Worm (Caenorhabditis elegans) whole organism, L3 larva: ENCODE data around the gene ins-1.

Experiments
- daf-12 ChIP-seq: fragments of 150-350 bp; optimal IDR thresholded peaks from 2 replicates; lab custom pipeline; 2014; ENCODE audit warnings: missing biosample characterization, missing genetic modification reagents, missing genetic modification characterization
- lsy-12 ChIP-seq: sonication (generic microtip); optimal IDR thresholded peaks from 2 replicates; lab custom pipeline; 2016; ENCODE audit warnings: mild to moderate bottlenecking, missing genetic modification characterization, missing compliant biosample characterization
- nhr-11 ChIP-seq: fragments of 150-350 bp; optimal IDR thresholded peaks from 2 replicates; lab custom pipeline; 2014; ENCODE audit warnings: missing biosample characterization, missing genetic modification characterization
- nhr-77 ChIP-seq: fragments of 150-350 bp; optimal IDR thresholded peaks from 2 replicates; lab custom pipeline; 2014; ENCODE audit warnings: missing biosample characterization, missing genetic modification characterization
- unc-62 ChIP-seq: fragments of 150-350 bp; sonication (generic microtip); optimal IDR thresholded peaks from 4 replicates; lab custom pipeline; 2014; ENCODE audit warnings: missing biosample characterization, missing genetic modification reagents, missing genetic modification characterization

DNA sequence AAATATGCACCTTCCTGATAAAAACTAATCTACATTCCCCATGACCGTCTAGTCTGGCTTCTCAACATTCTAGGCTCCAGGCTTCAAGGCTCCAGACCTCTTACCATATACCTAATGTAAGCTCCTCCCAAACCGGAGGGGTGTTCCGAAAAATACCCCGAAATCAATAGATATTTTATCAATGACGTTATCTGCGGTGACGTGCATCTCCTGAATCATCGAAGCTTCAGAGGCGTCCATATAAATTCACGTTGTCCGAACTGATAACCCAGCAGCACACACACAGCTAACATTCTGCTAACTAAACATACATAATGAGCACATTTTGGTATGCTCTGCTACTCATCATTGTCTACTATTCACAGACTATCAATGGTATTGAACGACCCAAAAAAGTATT is 33.0 kb downstream of the ins-1 start, which contains the start of gene ugt-44:
- TF ChIP-seq nhr-77 (tag; lab: Kevin White, UChicago) (no peak), lsy-12 (tag; lab: Kevin White, UChicago) (no peak), nhr-11 (tag; lab: Kevin White, UChicago) (no peak), daf-12 (tag; lab: Kevin White, UChicago) (no peak), unc-62 (no peak)
